Fruit fly (Drosophila melanogaster) whole organism, embryonic: ENCODE data around the gene CG4854.

ENCODE experiments used
- ATbp ChIP-seq: fragments of 200-800 bp; sonication (Bioruptor generic); optimal IDR thresholded peaks from 2 replicates; lab custom pipeline; 2017; ENCODE audit warnings: missing biosample characterization, mild to moderate bottlenecking, missing genetic modification characterization, missing genetic modification reagents
- CG10366 ChIP-seq: fragments of 200-800 bp; sonication (Bioruptor generic); IDR thresholded peaks from 2 replicates; pipeline ENCODE4 v1.3.6; 2022; ENCODE audit warnings: missing biosample characterization, missing genetic modification characterization
- CG11456 ChIP-seq: fragments of 200-800 bp; sonication (Bioruptor generic); IDR thresholded peaks from 3 replicates; pipeline ENCODE4 v1.3.6; 2022; ENCODE audit warnings: missing biosample characterization, missing genetic modification characterization
- CG11504 ChIP-seq: fragments of 200-800 bp; sonication (Bioruptor generic); optimal IDR thresholded peaks from 3 replicates; lab custom pipeline; 2019; ENCODE audit warnings: missing biosample characterization, mild to moderate bottlenecking, missing genetic modification characterization, moderate library complexity
- CG13894 ChIP-seq: fragments of 200-800 bp; sonication (Bioruptor generic); optimal IDR thresholded peaks from 3 replicates; lab custom pipeline; 2018; ENCODE audit warnings: missing biosample characterization, mild to moderate bottlenecking, missing genetic modification characterization, moderate library complexity
- CG17802 ChIP-seq: fragments of 200-800 bp; sonication (Bioruptor generic); optimal IDR thresholded peaks from 2 replicates; lab custom pipeline; 2018; ENCODE audit warnings: missing biosample characterization, mild to moderate bottlenecking, missing genetic modification characterization, moderate library complexity
- CG18764 ChIP-seq: fragments of 200-800 bp; sonication (Bioruptor generic); optimal IDR thresholded peaks from 3 replicates; lab custom pipeline; 2016; ENCODE audit warnings: missing biosample characterization, missing genetic modification characterization
- CG2129 ChIP-seq: fragments of 200-800 bp; sonication (Bioruptor generic); IDR thresholded peaks from 2 replicates; pipeline ENCODE4 v1.3.6; 2022; ENCODE audit warnings: missing biosample characterization, missing genetic modification characterization; ENCODE audit not compliant: partially characterized antibody
- CG33213 ChIP-seq: fragments of 200-800 bp; sonication (Bioruptor generic); optimal IDR thresholded peaks from 3 replicates; lab custom pipeline; 2016; ENCODE audit warnings: missing biosample characterization, missing genetic modification characterization
- CG34376 ChIP-seq: fragments of 200-800 bp; sonication (Bioruptor generic); optimal IDR thresholded peaks from 2 replicates; lab custom pipeline; 2018; ENCODE audit warnings: missing biosample characterization, mild to moderate bottlenecking, missing genetic modification characterization
- CG42726 ChIP-seq: fragments of 200-800 bp; sonication (Bioruptor generic); IDR thresholded peaks from 2 replicates; pipeline ENCODE4 v1.3.6; 2022; ENCODE audit warnings: missing biosample characterization, missing genetic modification characterization; ENCODE audit not compliant: partially characterized antibody
- CG4404 ChIP-seq: fragments of 200-800 bp; sonication (Bioruptor generic); IDR thresholded peaks from 2 replicates; pipeline ENCODE4 v1.3.6; 2022; ENCODE audit warnings: missing biosample characterization, missing genetic modification characterization
- CG5953 ChIP-seq: fragments of 200-800 bp; sonication (Bioruptor generic); IDR thresholded peaks from 2 replicates; pipeline ENCODE4 v1.3.6; 2022; ENCODE audit warnings: missing biosample characterization, missing genetic modification characterization
- CG6272 ChIP-seq: fragments of 200-800 bp; sonication (Bioruptor generic); IDR thresholded peaks from 2 replicates; pipeline ENCODE4 v1.3.6; 2022; ENCODE audit warnings: missing biosample characterization, missing genetic modification characterization
- CG6689 ChIP-seq: fragments of 200-800 bp; sonication (Bioruptor generic); IDR thresholded peaks from 2 replicates; pipeline ENCODE4 v1.3.6; 2022; ENCODE audit warnings: missing biosample characterization, missing genetic modification characterization
- CG6854 ChIP-seq: fragments of 200-800 bp; sonication (Bioruptor generic); optimal IDR thresholded peaks from 3 replicates; lab custom pipeline; 2017; ENCODE audit warnings: missing biosample characterization, mild to moderate bottlenecking, missing genetic modification characterization
- CG7357 ChIP-seq: fragments of 200-800 bp; sonication (Bioruptor generic); IDR thresholded peaks from 3 replicates; pipeline ENCODE4 v1.3.6; 2022; ENCODE audit warnings: missing biosample characterization, missing genetic modification characterization
- CG7372 ChIP-seq: fragments of 200-800 bp; sonication (Bioruptor generic); IDR thresholded peaks from 2 replicates; pipeline ENCODE4 v1.3.6; 2022; ENCODE audit warnings: missing biosample characterization, missing genetic modification characterization
- CG9797 ChIP-seq: fragments of 200-800 bp; sonication (Bioruptor generic); optimal IDR thresholded peaks from 3 replicates; lab custom pipeline; 2018; ENCODE audit warnings: missing biosample characterization, mild to moderate bottlenecking, missing genetic modification characterization
- CTCF ChIP-seq: fragments of 200-800 bp; sonication (Bioruptor generic); optimal IDR thresholded peaks from 2 replicates; lab custom pipeline; 2017; ENCODE audit warnings: missing biosample characterization, mild to moderate bottlenecking, missing genetic modification characterization, moderate library complexity
- CkIIα-i1 ChIP-seq: fragments of 200-800 bp; sonication (Bioruptor generic); IDR thresholded peaks from 2 replicates; pipeline ENCODE4 v1.3.6; 2022; ENCODE audit warnings: missing biosample characterization, missing genetic modification characterization
- CoRest ChIP-seq: fragments of 200-800 bp; sonication (Bioruptor generic); optimal IDR thresholded peaks from 3 replicates; lab custom pipeline; 2018; ENCODE audit warnings: missing biosample characterization, mild to moderate bottlenecking, missing genetic modification characterization, moderate library complexity
- Dip2 ChIP-seq: fragments of 200-800 bp; sonication (Bioruptor generic); IDR thresholded peaks from 2 replicates; pipeline ENCODE4 v1.3.6; 2022; ENCODE audit warnings: missing biosample characterization, missing genetic modification characterization
- Dip3 ChIP-seq: fragments of 200-800 bp; sonication (Bioruptor generic); optimal IDR thresholded peaks from 3 replicates; lab custom pipeline; 2016; ENCODE audit warnings: missing biosample characterization, missing genetic modification characterization
- Dll ChIP-seq: fragments of 200-800 bp; sonication (Bioruptor generic); IDR thresholded peaks from 4 replicates; pipeline ENCODE4 v1.3.6; 2022; ENCODE audit warnings: missing biosample characterization, missing genetic modification characterization; ENCODE audit not compliant: partially characterized antibody
- HHEX ChIP-seq: fragments of 200-800 bp; sonication (Bioruptor generic); optimal IDR thresholded peaks from 3 replicates; lab custom pipeline; 2017; ENCODE audit warnings: missing biosample characterization, mild to moderate bottlenecking, missing genetic modification characterization, missing genetic modification reagents
- Hmx ChIP-seq: fragments of 200-800 bp; sonication (Bioruptor generic); optimal IDR thresholded peaks from 2 replicates; lab custom pipeline; 2016; ENCODE audit warnings: missing biosample characterization, missing genetic modification characterization
- Hr51 ChIP-seq, 2 experiments: fragments of 200-800 bp; sonication (Bioruptor generic); optimal IDR thresholded peaks; 2 replicates in 1 of 2; 3 replicates in 1 of 2; lab custom pipeline; 2016 to 2018; ENCODE audit warnings: missing biosample characterization in 2 of 2, missing genetic modification characterization in 2 of 2, mild to moderate bottlenecking in 1 of 2, moderate library complexity in 1 of 2
- MTF-1 ChIP-seq: fragments of 200-800 bp; sonication (Bioruptor generic); optimal IDR thresholded peaks from 2 replicates; lab custom pipeline; 2018; ENCODE audit warnings: missing biosample characterization, mild to moderate bottlenecking, missing genetic modification characterization, borderline replicate concordance
- Myb ChIP-seq: fragments of 200-800 bp; sonication (Bioruptor generic); optimal IDR thresholded peaks from 2 replicates; lab custom pipeline; 2016; ENCODE audit warnings: missing biosample characterization, missing genetic modification characterization
- PHDP ChIP-seq: fragments of 200-800 bp; sonication (Bioruptor generic); optimal IDR thresholded peaks from 3 replicates; lab custom pipeline; 2018; ENCODE audit warnings: missing biosample characterization, mild to moderate bottlenecking, missing genetic modification characterization, moderate library complexity
- Ptx1 ChIP-seq: fragments of 200-800 bp; sonication (Bioruptor generic); IDR thresholded peaks from 2 replicates; pipeline ENCODE4 v1.3.6; 2022; ENCODE audit warnings: missing biosample characterization, missing genetic modification characterization
- Rx ChIP-seq: fragments of 200-800 bp; sonication (Bioruptor generic); IDR thresholded peaks from 2 replicates; pipeline ENCODE4 v1.3.6; 2022; ENCODE audit warnings: missing biosample characterization, missing genetic modification characterization
- Taf1 ChIP-seq: fragments of 200-800 bp; sonication (Bioruptor generic); IDR thresholded peaks from 2 replicates; pipeline ENCODE4 v1.3.6; 2022; ENCODE audit warnings: missing biosample characterization, missing genetic modification characterization
- abd-A ChIP-seq: fragments of 200-800 bp; sonication (Bioruptor generic); optimal IDR thresholded peaks from 3 replicates; lab custom pipeline; 2019; ENCODE audit warnings: missing biosample characterization, mild to moderate bottlenecking, missing genetic modification characterization, moderate library complexity
- al ChIP-seq: fragments of 200-800 bp; sonication (Bioruptor generic); IDR thresholded peaks from 2 replicates; pipeline ENCODE4 v1.3.6; 2022; ENCODE audit warnings: missing biosample characterization, missing genetic modification characterization
- bigmax ChIP-seq: fragments of 200-800 bp; sonication (Bioruptor generic); optimal IDR thresholded peaks from 2 replicates; lab custom pipeline; 2018; ENCODE audit warnings: missing biosample characterization, mild to moderate bottlenecking, missing genetic modification characterization
- eyg ChIP-seq: fragments of 200-800 bp; sonication (Bioruptor generic); optimal IDR thresholded peaks from 3 replicates; lab custom pipeline; 2016; ENCODE audit warnings: missing biosample characterization, missing genetic modification characterization
- hbn ChIP-seq: fragments of 200-800 bp; sonication (Bioruptor generic); IDR thresholded peaks from 2 replicates; pipeline ENCODE4 v1.3.6; 2022; ENCODE audit warnings: missing biosample characterization, missing genetic modification characterization; ENCODE audit not compliant: partially characterized antibody
- jing ChIP-seq: fragments of 200-800 bp; sonication (Bioruptor generic); optimal IDR thresholded peaks from 2 replicates; lab custom pipeline; 2018; ENCODE audit warnings: missing biosample characterization, mild to moderate bottlenecking, missing genetic modification characterization
- onecut ChIP-seq: fragments of 200-800 bp; sonication (Bioruptor generic); IDR thresholded peaks from 2 replicates; pipeline ENCODE4 v1.3.6; 2022; ENCODE audit warnings: missing biosample characterization, missing genetic modification characterization
- pb ChIP-seq: fragments of 200-800 bp; sonication (Bioruptor generic); optimal IDR thresholded peaks from 3 replicates; lab custom pipeline; 2016; ENCODE audit warnings: missing biosample characterization, missing genetic modification characterization
- pho ChIP-seq: fragments of 200-800 bp; sonication (Bioruptor generic); optimal IDR thresholded peaks from 2 replicates; lab custom pipeline; 2016; ENCODE audit warnings: missing biosample characterization, missing genetic modification characterization
- pita ChIP-seq: fragments of 200-800 bp; sonication (Bioruptor generic); optimal IDR thresholded peaks from 2 replicates; lab custom pipeline; 2017; ENCODE audit warnings: missing biosample characterization, mild to moderate bottlenecking, missing genetic modification characterization
- run ChIP-seq: fragments of 200-800 bp; sonication (Bioruptor generic); optimal IDR thresholded peaks from 3 replicates; lab custom pipeline; 2018; ENCODE audit warnings: missing biosample characterization, mild to moderate bottlenecking, missing genetic modification characterization
- sna ChIP-seq: fragments of 200-800 bp; sonication (Bioruptor generic); IDR thresholded peaks from 2 replicates; pipeline ENCODE4 v1.3.6; 2022; ENCODE audit warnings: missing biosample characterization, missing genetic modification characterization; ENCODE audit not compliant: partially characterized antibody
- tap ChIP-seq: fragments of 200-800 bp; optimal IDR thresholded peaks from 3 replicates; lab custom pipeline; 2019; ENCODE audit warnings: missing biosample characterization, mild to moderate bottlenecking, missing genetic modification characterization, moderate library complexity
- tna ChIP-seq: fragments of 200-800 bp; sonication (Bioruptor generic); IDR thresholded peaks from 2 replicates; pipeline ENCODE4 v1.3.6; 2022; ENCODE audit warnings: missing biosample characterization, missing genetic modification characterization; ENCODE audit not compliant: partially characterized antibody
- ttk ChIP-seq: fragments of 200-800 bp; sonication (Bioruptor generic); IDR thresholded peaks from 2 replicates; pipeline ENCODE4 v2.1.2; 2022; ENCODE audit warnings: missing biosample characterization, missing genetic modification characterization
- wor ChIP-seq: fragments of 200-800 bp; sonication (Bioruptor generic); IDR thresholded peaks from 2 replicates; pipeline ENCODE4 v1.3.6; 2022; ENCODE audit warnings: missing biosample characterization, missing genetic modification characterization
- zf30C ChIP-seq: fragments of 200-800 bp; sonication (Bioruptor generic); optimal IDR thresholded peaks from 3 replicates; lab custom pipeline; 2018; ENCODE audit warnings: missing biosample characterization, mild to moderate bottlenecking, missing genetic modification characterization

Gene CG4854

DNA sequence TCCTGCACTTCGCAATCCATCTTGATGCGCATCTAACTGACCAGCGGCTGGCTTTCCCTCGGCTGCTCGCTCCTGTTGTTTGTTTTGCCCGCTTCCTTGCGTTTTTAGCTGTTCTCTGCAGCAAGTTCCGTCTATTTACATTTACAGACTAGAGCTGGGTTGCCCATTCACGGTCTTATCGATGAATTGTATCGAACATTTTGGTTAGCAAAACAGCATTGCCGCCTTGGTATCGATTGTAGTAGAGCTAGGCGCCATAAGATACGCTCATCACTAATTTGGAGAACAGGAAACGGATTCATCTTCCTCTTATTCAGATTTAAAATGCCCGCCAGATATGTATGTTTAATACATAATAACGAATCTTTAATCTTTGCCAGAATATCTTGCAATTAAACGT lies 8.0 kb downstream of the CG4854 start, which contains the start of gene Regnase-1 (continued):
- TF ChIP-seq Hmx (GFP tag; lab: Kevin White, UChicago) (no peak), CG18764 (peak; percentile 89), CG6854 (GFP tag; lab: Kevin White, UChicago) (peak; percentile 93), Hr51 (GFP tag; optimal IDR thresholded peaks at IDR 0.05; lab: Kevin White, UChicago) (peak; percentile 87), Ptx1 (peak; percentile 80), run (tag; lab: Kevin White, UChicago) (peak; percentile 80), Dll (GFP tag; lab: Robert Waterston, UW) (peak; percentile 95), CG11504 (peak; percentile 87), CG10366 (peak; percentile 87), pita (GFP tag; lab: Kevin White, UChicago) (no peak), onecut (GFP tag; lab: Robert Waterston, UW) (peak; percentile 88), eyg (peak; percentile 90), tna (peak; percentile 93), pb (GFP tag; lab: Kevin White, UChicago) (peak; percentile 89), abd-A (tag; lab: Kevin White, UChicago) (no peak), PHDP (tag; lab: Kevin White, UChicago) (peak; percentile 95), al (GFP tag; lab: Robert Waterston, UW) (peak; percentile 72), Rx (GFP tag; lab: Robert Waterston, UW) (peak; percentile 84), CG34376 (peak; percentile 97), CG33213 (GFP tag; lab: Kevin White, UChicago) (peak; percentile 92), CG2129 (GFP tag; lab: Robert Waterston, UW) (peak; percentile 88), CG7372 (GFP tag; lab: Robert Waterston, UW) (peak; percentile 85), tap (tag; lab: Kevin White, UChicago) (peak; percentile 87), CG11456 (GFP tag; lab: Robert Waterston, UW) (peak; percentile 90), hbn (GFP tag; lab: Robert Waterston, UW) (peak; percentile 95), CG5953 (GFP tag; lab: Robert Waterston, UW) (peak; percentile 85), CG7357 (no peak), bigmax (peak; percentile 86), CG9797 (GFP tag; lab: Kevin White, UChicago) (peak; percentile 70), wor (GFP tag; lab: Robert Waterston, UW) (peak; percentile 55), ATbp (GFP tag; lab: Kevin White, UChicago) (peak; percentile 94), zf30C (GFP tag; lab: Kevin White, UChicago) (peak; percentile 32), Taf1 (GFP tag; lab: Robert Waterston, UW) (peak; percentile 53; the same call in 1 of the 2 replicates), MTF-1 (peak; percentile 97), CTCF (GFP tag; lab: Kevin White, UChicago) (peak; percentile 73), CkIIα-i1 (GFP tag; lab: Robert Waterston, UW) (peak; percentile 63; the same call in 1 of the 2 replicates), CG42726 (GFP tag; lab: Robert Waterston, UW) (peak; percentile 94), CoRest (tag; lab: Kevin White, UChicago) (peak; percentile 93), CG13894 (tag; lab: Kevin White, UChicago) (peak; percentile 92), Dip3 (GFP tag; lab: Kevin White, UChicago) (peak; percentile 60), Dip2 (GFP tag; lab: Robert Waterston, UW) (no peak), CG4404 (GFP tag; lab: Robert Waterston, UW) (peak; percentile 51; the same call in 1 of the 2 replicates), CG6689 (GFP tag; lab: Robert Waterston, UW) (peak; percentile 79), HHEX (peak; percentile 96), ttk (GFP tag; lab: Robert Waterston, UW) (peak; percentile 82), jing (GFP tag; lab: Kevin White, UChicago) (peak; percentile 55), sna (GFP tag; lab: Robert Waterston, UW) (peak; percentile 95), CG17802 (tag; lab: Kevin White, UChicago) (peak; percentile 66), Myb (GFP tag; lab: Kevin White, UChicago) (peak; percentile 77), CG6272 (GFP tag; lab: Robert Waterston, UW) (peak; percentile 77), pho (GFP tag; lab: Kevin White, UChicago) (peak; percentile 91)
